Worm (Caenorhabditis elegans): ENCODE measurements around the gene T03F6.6.

ce11 chrIII:13390789-13391188 is 10.7 kb upstream of the T03F6.6 start:
- no peak for TF ChIP-seq elt-2 (tag; optimal IDR thresholded peaks at IDR 0.05)
- no peak for TF ChIP-seq ceh-28 (tag; optimal IDR thresholded peaks at IDR 0.05)
- TF ChIP-seq jun-1 (tag; optimal IDR thresholded peaks at IDR 0.05): no peak
- TF ChIP-seq pha-4 (tag; optimal IDR thresholded peaks at IDR 0.05): no peak
- TF ChIP-seq nhr-11 (tag; optimal IDR thresholded peaks at IDR 0.05): no peak
- no peak for TF ChIP-seq ceh-82 (tag; optimal IDR thresholded peaks at IDR 0.05)
